Fruit fly (Drosophila melanogaster): ENCODE measurements around the gene Alp9.

The Alp9 gene

DNA sequence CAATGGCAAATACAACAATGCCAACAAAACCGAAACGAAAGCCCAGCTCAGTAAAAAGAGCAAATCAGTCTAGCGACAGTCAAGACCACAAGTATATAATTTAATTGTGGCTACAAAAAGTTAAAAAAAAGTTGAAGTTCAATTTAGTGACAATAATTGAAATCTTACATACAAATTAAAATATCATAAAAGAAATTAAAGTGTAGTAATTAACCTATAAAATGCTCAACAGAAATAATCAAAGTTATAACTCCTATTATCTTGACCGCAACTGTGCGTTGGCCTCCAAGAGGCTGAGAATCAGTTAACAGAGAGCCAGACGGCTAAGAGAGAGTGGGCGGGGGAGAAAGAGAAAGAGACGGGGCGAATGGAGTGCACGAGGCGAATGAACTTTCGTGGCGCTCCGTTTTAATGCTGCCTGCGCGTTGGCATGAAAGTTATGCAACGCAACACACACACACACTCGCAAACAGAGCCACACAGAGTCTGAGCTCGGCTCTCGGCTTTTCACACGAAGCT is 16.4 kb downstream of the Alp9 start:
- no peak for TF ChIP-seq CG17801 (GFP tag; optimal IDR thresholded peaks at IDR 0.05; ENCODE audit: partially characterized antibody)

- no peak for TF ChIP-seq CG17801 (GFP tag; optimal IDR thresholded peaks at IDR 0.05; ENCODE audit: partially characterized antibody)
Observed at dm6 chr3L:5615744-5616143, 20.4 kb downstream of the Alp9 start.

- TF ChIP-seq CG17801 (GFP tag; optimal IDR thresholded peaks at IDR 0.05; ENCODE audit: partially characterized antibody), result no peak
Observed at dm6 chr3L:5616472-5616871, 21.1 kb downstream of the Alp9 start.

- no peak for TF ChIP-seq CG17801 (GFP tag; optimal IDR thresholded peaks at IDR 0.05; ENCODE audit: partially characterized antibody)
Observed at dm6 chr3L:5617395-5617794, 22.1 kb downstream of the Alp9 start.

dm6 chr3L:5618697-5619096 is 23.4 kb downstream of the Alp9 start:
- TF ChIP-seq CG17801 (GFP tag; optimal IDR thresholded peaks at IDR 0.05; ENCODE audit: partially characterized antibody), result no peak

dm6 chr3L:5621506-5621905 is 26.2 kb downstream of the Alp9 start:
- TF ChIP-seq CG17801 (GFP tag; optimal IDR thresholded peaks at IDR 0.05; ENCODE audit: partially characterized antibody), result no peak

dm6 chr3L:5621908-5622307 is 26.6 kb downstream of the Alp9 start:
- no peak for TF ChIP-seq CG17801 (GFP tag; optimal IDR thresholded peaks at IDR 0.05; ENCODE audit: partially characterized antibody)

- TF ChIP-seq CG17801 (GFP tag; optimal IDR thresholded peaks at IDR 0.05; ENCODE audit: partially characterized antibody), result no peak
Observed at dm6 chr3L:5623296-5623695, 28.0 kb downstream of the Alp9 start.

DNA sequence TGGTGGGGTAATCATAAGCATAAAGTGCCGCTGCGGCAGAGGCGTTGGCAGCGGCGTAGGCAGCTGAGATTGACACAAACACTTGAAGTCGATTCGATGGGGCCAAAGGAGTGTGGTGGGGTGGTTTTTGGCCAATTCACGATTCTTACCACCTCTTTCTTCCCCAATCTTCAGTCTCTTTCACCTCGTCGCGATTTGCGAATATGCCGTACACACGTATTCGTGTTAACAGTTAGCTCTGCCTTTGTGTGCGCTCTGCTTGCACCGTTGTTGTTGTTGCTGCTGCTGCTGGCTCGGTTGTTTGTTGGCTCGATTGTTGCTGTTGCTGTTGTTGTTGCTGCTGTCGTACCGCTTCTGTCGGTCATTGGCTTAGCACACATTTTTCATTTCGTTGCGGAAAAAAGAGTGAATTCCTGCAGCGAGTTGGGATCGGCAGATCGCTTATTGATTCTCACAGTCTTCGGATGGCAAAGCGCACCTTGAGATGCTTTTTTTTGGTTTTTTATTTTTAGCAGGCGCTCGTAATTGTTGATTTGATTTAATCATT is 29.9 kb downstream of the Alp9 start:
- no peak for TF ChIP-seq CG17801 (GFP tag; optimal IDR thresholded peaks at IDR 0.05; ENCODE audit: partially characterized antibody)

DNA sequence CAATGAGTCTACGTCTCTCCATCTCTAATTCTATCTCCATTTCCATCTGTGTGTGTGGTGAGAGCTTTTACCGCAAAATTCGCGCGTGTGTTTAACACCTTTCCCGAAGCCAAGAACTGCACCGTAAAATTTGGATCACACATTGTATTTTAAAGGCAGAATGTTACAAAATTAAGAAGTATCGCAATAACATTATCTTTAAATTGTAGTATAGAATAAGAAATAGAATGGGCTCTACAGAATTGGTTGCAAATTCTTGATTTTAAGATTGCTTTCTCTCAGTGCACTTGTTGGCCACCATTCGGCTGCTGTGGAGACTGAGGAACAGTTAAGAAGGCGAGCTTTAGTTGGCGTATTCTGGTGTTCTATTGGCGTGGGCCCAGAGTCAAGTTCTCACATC is 31.1 kb downstream of the Alp9 start:
- no peak for TF ChIP-seq CG17801 (GFP tag; optimal IDR thresholded peaks at IDR 0.05; ENCODE audit: partially characterized antibody)

- TF ChIP-seq CG17801 (GFP tag; optimal IDR thresholded peaks at IDR 0.05; ENCODE audit: partially characterized antibody), result no peak
Observed at dm6 chr3L:5627816-5628215, 32.5 kb downstream of the Alp9 start.

dm6 chr3L:5630176-5630583 is 34.8 kb downstream of the Alp9 start:
- no peak for TF ChIP-seq CG17801 (GFP tag; optimal IDR thresholded peaks at IDR 0.05; ENCODE audit: partially characterized antibody)

dm6 chr3L:5630608-5631080 is 35.3 kb downstream of the Alp9 start, which contains the start of gene Blimp-1:
Gene Blimp-1 (plus strand): TSS chr3L:5630983.
- no peak for TF ChIP-seq CG17801 (GFP tag; optimal IDR thresholded peaks at IDR 0.05; ENCODE audit: partially characterized antibody)

dm6 chr3L:5631917-5632316 is 36.6 kb downstream of the Alp9 start:
- no peak for TF ChIP-seq CG17801 (GFP tag; optimal IDR thresholded peaks at IDR 0.05; ENCODE audit: partially characterized antibody)

dm6 chr3L:5633247-5634187 is 38.2 kb downstream of the Alp9 start:
- no peak for TF ChIP-seq CG17801 (GFP tag; optimal IDR thresholded peaks at IDR 0.05; ENCODE audit: partially characterized antibody)
